Fruit fly (Drosophila melanogaster): ENCODE results near the gene CG5790.

dm6 chr2L:18340921-18341320 lies 46.3 kb downstream of the CG5790 start:
- TF ChIP-seq tai (GFP tag; optimal IDR thresholded peaks at IDR 0.05) (no peak), Jra (GFP tag; optimal IDR thresholded peaks at IDR 0.05) (no peak), lola (GFP tag; optimal IDR thresholded peaks at IDR 0.05) (no peak)

Measured in whole organism, wandering third instar larva.